Worm (Caenorhabditis elegans) whole organism, young adult: Measurements from ENCODE around the gene ZK546.2.
A peak's percentile ranks its signal among the peaks of the same experiment; 100 is the strongest.
"Not testable (repeated sequence)": the region's sequence is repeated elsewhere in the genome, so short reads cannot be mapped to it uniquely, and the experiment has no call there.

Experiments used
- B0336.3 ChIP-seq: fragments of 200-800 bp; sonication (Bioruptor generic); IDR thresholded peaks from 2 replicates; pipeline ENCODE4 v1.3.6; 2022; ENCODE audit warnings: missing genetic modification characterization, missing compliant biosample characterization
- F22D6.2 ChIP-seq: sonication (generic microtip); optimal IDR thresholded peaks from 2 replicates; lab custom pipeline; 2016; ENCODE audit warnings: mild to moderate bottlenecking, missing genetic modification characterization, missing compliant biosample characterization
- F52B5.7 ChIP-seq: sonication (generic microtip); optimal IDR thresholded peaks from 2 replicates; lab custom pipeline; 2016; ENCODE audit warnings: mild to moderate bottlenecking, missing genetic modification characterization, missing compliant biosample characterization
- K12H6.12 ChIP-seq: fragments of 200-800 bp; sonication (Bioruptor generic); optimal IDR thresholded peaks from 2 replicates; lab custom pipeline; 2018; ENCODE audit warnings: mild to moderate bottlenecking, missing genetic modification characterization, missing compliant biosample characterization
- Y53F4B.3 ChIP-seq: fragments of 200-800 bp; sonication (Bioruptor generic); IDR thresholded peaks from 2 replicates; pipeline ENCODE4 v1.3.6; 2022; ENCODE audit warnings: missing genetic modification reagents, missing genetic modification characterization, missing compliant biosample characterization
- Y53G8AR.9 ChIP-seq: fragments of 200-800 bp; sonication (Bioruptor generic); conservative IDR thresholded peaks from 2 replicates; pipeline ENCODE4 v1.3.6; 2022; ENCODE audit warnings: missing genetic modification reagents, missing genetic modification characterization, missing compliant biosample characterization
- Y95B8A.8 ChIP-seq: fragments of 200-800 bp; sonication (Bioruptor generic); IDR thresholded peaks from 2 replicates; pipeline ENCODE4 v1.3.6; 2022; ENCODE audit warnings: missing genetic modification reagents, missing genetic modification characterization, missing compliant biosample characterization
- atf-7 ChIP-seq: sonication (generic microtip); optimal IDR thresholded peaks from 2 replicates; lab custom pipeline; 2017; ENCODE audit warnings: mild to moderate bottlenecking, missing genetic modification characterization, missing compliant biosample characterization
- attf-5 ChIP-seq: fragments of 200-800 bp; sonication (Bioruptor generic); optimal IDR thresholded peaks from 2 replicates; lab custom pipeline; 2018; ENCODE audit warnings: mild to moderate bottlenecking, missing genetic modification characterization, missing compliant biosample characterization
- bed-2 ChIP-seq: fragments of 200-800 bp; sonication (Bioruptor generic); IDR thresholded peaks from 2 replicates; pipeline ENCODE4 v1.3.6; 2022; ENCODE audit warnings: missing genetic modification reagents, missing genetic modification characterization, missing compliant biosample characterization
- cebp-1 ChIP-seq, 2 experiments: fragments of 200-800 bp in 1 of 2; sonication (Bioruptor generic) in 1 of 2; sonication (generic microtip) in 1 of 2; IDR thresholded peaks in 1 of 2; optimal IDR thresholded peaks in 1 of 2; 2 replicates each; pipeline versions ENCODE4 v1.3.6 to Lab custom; 2017 to 2022; ENCODE audit warnings: missing compliant biosample characterization in 2 of 2, missing genetic modification characterization in 2 of 2, mild to moderate bottlenecking in 1 of 2, missing genetic modification reagents in 1 of 2, moderate library complexity in 1 of 2
- ceh-100 ChIP-seq: fragments of 200-800 bp; sonication (Bioruptor generic); IDR thresholded peaks from 2 replicates; pipeline ENCODE4 v1.3.6; 2022; ENCODE audit warnings: missing genetic modification reagents, missing genetic modification characterization, missing compliant biosample characterization
- ceh-40 ChIP-seq: fragments of 200-800 bp; sonication (Bioruptor generic); IDR thresholded peaks from 2 replicates; pipeline ENCODE4 v1.3.6; 2022; ENCODE audit warnings: missing genetic modification characterization, missing compliant biosample characterization
- die-1 ChIP-seq: sonication (generic microtip); optimal IDR thresholded peaks from 2 replicates; lab custom pipeline; 2016; ENCODE audit warnings: missing genotype, mild to moderate bottlenecking, missing genetic modification characterization, missing compliant biosample characterization
- dpff-1 ChIP-seq: sonication (generic microtip); optimal IDR thresholded peaks from 2 replicates; lab custom pipeline; 2017; ENCODE audit warnings: mild to moderate bottlenecking, missing genetic modification characterization, missing compliant biosample characterization
- egl-18 ChIP-seq: fragments of 200-800 bp; sonication (Bioruptor generic); IDR thresholded peaks from 2 replicates; pipeline ENCODE4 v1.3.6; 2022; ENCODE audit warnings: missing genetic modification reagents, missing genetic modification characterization, missing compliant biosample characterization
- ets-4 ChIP-seq: fragments of 200-800 bp; sonication (Bioruptor generic); optimal IDR thresholded peaks from 2 replicates; lab custom pipeline; 2018; ENCODE audit warnings: mild to moderate bottlenecking, missing genetic modification characterization, missing compliant biosample characterization
- gei-17 ChIP-seq: fragments of 200-800 bp; sonication (Bioruptor generic); optimal IDR thresholded peaks from 2 replicates; lab custom pipeline; 2018; ENCODE audit warnings: mild to moderate bottlenecking, missing genetic modification characterization, missing compliant biosample characterization
- him-1 ChIP-seq: sonication (generic microtip); optimal IDR thresholded peaks from 2 replicates; lab custom pipeline; 2016; ENCODE audit warnings: missing genotype, missing genetic modification reagents, missing genetic modification characterization, missing compliant biosample characterization
- hlh-26 ChIP-seq: fragments of 200-800 bp; sonication (Bioruptor generic); conservative IDR thresholded peaks from 2 replicates; pipeline ENCODE4 v1.3.6; 2022; ENCODE audit warnings: missing genetic modification reagents, missing genetic modification characterization, missing compliant biosample characterization
- hrde-1 ChIP-seq: sonication (generic microtip); optimal IDR thresholded peaks from 2 replicates; lab custom pipeline; 2016; ENCODE audit warnings: missing genetic modification characterization, mild to moderate bottlenecking, missing compliant biosample characterization, moderate library complexity, missing genotype, missing genetic modification reagents, borderline replicate concordance
- let-607 ChIP-seq, 2 experiments: fragments of 200-800 bp in 1 of 2; sonication (Bioruptor generic) in 1 of 2; sonication (generic microtip) in 1 of 2; optimal IDR thresholded peaks; 2 replicates each; lab custom pipeline; 2016 to 2018; ENCODE audit warnings: mild to moderate bottlenecking in 2 of 2, missing compliant biosample characterization in 2 of 2, missing genetic modification characterization in 2 of 2, moderate library complexity in 2 of 2, missing genotype in 1 of 2
- lin-40 ChIP-seq: sonication (generic microtip); optimal IDR thresholded peaks from 2 replicates; lab custom pipeline; 2016; ENCODE audit warnings: missing genetic modification characterization, mild to moderate bottlenecking, missing compliant biosample characterization, missing genotype, missing genetic modification reagents
- madf-6 ChIP-seq: fragments of 200-800 bp; sonication (Bioruptor generic); IDR thresholded peaks from 2 replicates; pipeline ENCODE4 v1.3.6; 2022; ENCODE audit warnings: missing genetic modification reagents, missing genetic modification characterization, missing compliant biosample characterization
- mel-28 ChIP-seq: sonication (generic microtip); optimal IDR thresholded peaks from 2 replicates; lab custom pipeline; 2016; ENCODE audit warnings: borderline replicate concordance, mild to moderate bottlenecking, missing genetic modification characterization, missing compliant biosample characterization
- mxl-1 ChIP-seq: sonication (generic microtip); optimal IDR thresholded peaks from 2 replicates; lab custom pipeline; 2016; ENCODE audit warnings: missing genetic modification characterization, missing compliant biosample characterization
- nfyb-1 ChIP-seq: fragments of 200-800 bp; sonication (Bioruptor generic); IDR thresholded peaks from 2 replicates; pipeline ENCODE4 v1.3.6; 2022; ENCODE audit warnings: missing genetic modification reagents, missing genetic modification characterization, missing compliant biosample characterization
- nhr-120 ChIP-seq: fragments of 200-800 bp; sonication (Bioruptor generic); IDR thresholded peaks from 2 replicates; pipeline ENCODE4 v1.3.6; 2022; ENCODE audit warnings: missing genetic modification characterization, missing compliant biosample characterization
- nhr-179 ChIP-seq: sonication (generic microtip); optimal IDR thresholded peaks from 2 replicates; lab custom pipeline; 2016; ENCODE audit warnings: mild to moderate bottlenecking, missing genetic modification characterization, missing compliant biosample characterization
- nhr-80 ChIP-seq: sonication (generic microtip); optimal IDR thresholded peaks from 2 replicates; lab custom pipeline; 2016; ENCODE audit warnings: missing genetic modification characterization, missing compliant biosample characterization
- nhr-90 ChIP-seq: sonication (generic microtip); optimal IDR thresholded peaks from 2 replicates; lab custom pipeline; 2016; ENCODE audit warnings: missing genotype, mild to moderate bottlenecking, missing genetic modification characterization, missing compliant biosample characterization
- pha-4 ChIP-seq: fragments of 150-350 bp; sonication (generic microtip); optimal IDR thresholded peaks from 2 replicates; lab custom pipeline; 2014; ENCODE audit warnings: missing biosample characterization, missing genetic modification reagents, missing genetic modification characterization
- snpc-1.1 ChIP-seq: sonication (generic microtip); optimal IDR thresholded peaks from 2 replicates; lab custom pipeline; 2017; ENCODE audit warnings: missing genetic modification characterization, mild to moderate bottlenecking, missing compliant biosample characterization, antibody characterized with exemption, moderate library complexity, missing genotype, missing genetic modification reagents; ENCODE audit not compliant: insufficient read depth
- snpc-4 ChIP-seq, 5 experiments: fragments of 150-350 bp in 1 of 5; sonication (generic microtip) in 4 of 5; optimal IDR thresholded peaks; 2 replicates each; lab custom pipeline; 2014 to 2018; ENCODE audit warnings: missing genetic modification characterization in 5 of 5, missing biosample characterization in 3 of 5, antibody characterized with exemption in 2 of 5, mild to moderate bottlenecking in 2 of 5, missing compliant biosample characterization in 2 of 5, missing genotype in 2 of 5, moderate library complexity in 2 of 5, missing genetic modification reagents in 1 of 5
- sptf-2 ChIP-seq: fragments of 200-800 bp; sonication (Bioruptor generic); optimal IDR thresholded peaks from 2 replicates; lab custom pipeline; 2018; ENCODE audit warnings: mild to moderate bottlenecking, missing genetic modification characterization, missing compliant biosample characterization
- tbp1 ChIP-seq: fragments of 200-800 bp; sonication (Bioruptor generic); optimal IDR thresholded peaks from 2 replicates; lab custom pipeline; 2018; ENCODE audit warnings: mild to moderate bottlenecking, missing genetic modification characterization, missing compliant biosample characterization
- zim-3 ChIP-seq: sonication (generic microtip); optimal IDR thresholded peaks from 2 replicates; lab custom pipeline; 2017; ENCODE audit warnings: mild to moderate bottlenecking, missing genetic modification characterization, moderate library complexity, missing compliant biosample characterization
- ztf-22 ChIP-seq: fragments of 200-800 bp; sonication (Bioruptor generic); optimal IDR thresholded peaks from 2 replicates; lab custom pipeline; 2018; ENCODE audit warnings: mild to moderate bottlenecking, missing genetic modification characterization, moderate library complexity, missing compliant biosample characterization
- ztf-3 ChIP-seq: fragments of 200-800 bp; sonication (Bioruptor generic); optimal IDR thresholded peaks from 2 replicates; lab custom pipeline; 2018; ENCODE audit warnings: mild to moderate bottlenecking, missing genetic modification characterization, missing compliant biosample characterization

ZK546.2 gene

DNA sequence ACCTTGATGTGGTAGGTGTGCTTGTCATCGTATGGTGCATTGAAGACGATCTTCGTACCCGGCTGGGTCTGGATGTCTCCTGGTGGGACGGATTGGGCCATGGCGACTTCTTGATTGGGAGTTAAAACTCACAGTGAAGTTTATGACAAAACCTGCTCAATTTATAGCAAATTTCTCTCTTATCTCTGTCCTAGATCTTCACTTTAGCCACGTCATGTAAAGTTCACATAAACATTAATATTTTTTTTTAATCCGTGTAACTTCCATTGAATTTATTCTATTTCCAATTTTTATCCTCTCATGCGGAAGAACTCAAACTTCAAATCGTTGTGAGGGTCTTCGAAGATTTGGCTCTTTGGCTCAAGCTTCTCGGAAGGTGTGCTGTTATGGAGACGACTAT is 29.4 kb upstream of the ZK546.2 start, which contains the start of gene msp-31:
Gene msp-31 (minus strand): TSS at position 101 of the 400 bp plus-strand sequence.
- not testable (repeated sequence) for TF ChIP-seq attf-5 (GFP tag; lab: Kevin White, UChicago); bed-2 (GFP tag; lab: Robert Waterston, UW); Y53F4B.3 (GFP tag; lab: Robert Waterston, UW)

DNA sequence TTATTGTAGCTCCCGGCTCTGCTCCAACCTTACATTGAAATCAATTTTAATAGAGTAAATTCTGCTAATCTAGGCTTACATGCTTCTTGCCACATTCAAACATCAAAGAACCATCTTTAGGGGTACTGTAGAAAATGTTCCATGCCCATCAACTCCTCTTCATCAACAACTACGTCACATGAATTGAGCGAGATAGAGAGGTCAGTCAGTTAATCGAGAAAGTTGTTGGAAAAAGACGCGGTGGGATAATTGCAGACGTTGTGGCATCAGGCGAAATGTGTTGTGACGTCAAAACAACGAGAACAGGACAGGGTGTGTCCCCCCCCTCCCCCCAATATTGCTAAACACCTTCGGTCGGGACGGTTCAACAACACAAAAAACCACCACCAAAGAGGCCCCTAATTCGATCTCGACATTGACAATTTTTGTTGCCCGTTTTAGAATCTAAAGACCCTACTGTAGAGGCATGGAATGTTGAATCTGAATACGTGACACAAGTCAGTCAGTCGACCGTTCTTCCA is 27.3 kb upstream of the ZK546.2 start:
- TF ChIP-seq mel-28 (tag; lab: Kevin White, UChicago) (no peak), zim-3 (no peak), him-1 (tag; lab: Kevin White, UChicago) (no peak), hrde-1 (tag; lab: Kevin White, UChicago) (no peak), snpc-1.1 (tag; lab: Kevin White, UChicago) (no peak), lin-40 (no peak), gei-17 (GFP tag; lab: Kevin White, UChicago) (no peak), nhr-179 (tag; lab: Kevin White, UChicago) (no peak), hlh-26 (GFP tag; lab: Robert Waterston, UW) (no peak), nhr-120 (GFP tag; lab: Robert Waterston, UW) (no peak), ztf-3 (no peak), sptf-2 (GFP tag; lab: Kevin White, UChicago) (no peak), F52B5.7 (tag; lab: Kevin White, UChicago) (no peak)
- TF ChIP-seq, all 124 proteins: peak for 0

DNA sequence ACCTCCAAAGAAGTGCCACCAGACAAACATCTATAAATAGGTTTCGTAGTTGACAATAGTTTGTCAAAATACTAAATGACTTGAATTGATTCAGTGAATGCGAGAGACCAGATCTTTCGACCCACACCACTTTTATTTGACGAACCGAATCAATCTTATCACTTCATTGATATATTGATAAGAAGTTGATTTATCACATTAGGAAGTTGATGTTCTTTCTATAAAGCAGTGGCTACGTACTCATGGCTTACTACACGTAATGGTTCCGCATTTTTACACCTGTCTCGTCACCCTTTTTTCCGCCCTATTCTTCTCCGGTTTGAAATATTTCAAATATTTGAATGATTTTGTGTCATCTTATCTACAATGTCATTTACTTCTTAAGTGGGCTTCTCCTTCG is 25.2 kb upstream of the ZK546.2 start:
- TF ChIP-seq ceh-40 (GFP tag; lab: Robert Waterston, UW) (no peak), egl-18 (GFP tag; lab: Robert Waterston, UW) (no peak), Y53G8AR.9 (GFP tag; lab: Robert Waterston, UW) (0 out of 2 replicates have a peak, but pooled peaks have one; percentile 12), dpff-1 (tag; lab: Kevin White, UChicago) (no peak), nhr-80 (peak; percentile 12)

DNA sequence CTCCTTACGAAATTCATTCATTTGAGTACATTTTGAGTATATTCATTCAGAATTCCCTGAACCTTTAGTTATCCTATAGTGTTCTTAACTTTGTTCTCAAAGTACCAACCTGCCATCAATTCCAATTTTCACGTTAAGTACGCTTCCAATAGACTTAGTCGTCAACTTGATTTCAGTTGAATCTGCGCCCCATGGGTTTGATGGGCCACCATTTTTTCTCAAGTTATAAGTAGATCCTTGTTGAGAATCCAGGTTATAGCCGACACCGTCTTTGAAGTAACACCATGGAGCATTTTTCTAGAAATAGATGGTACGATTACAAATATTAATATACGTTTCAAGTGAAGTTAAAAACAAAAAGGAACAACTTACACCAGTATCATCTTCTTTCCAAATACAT is 21.1 kb upstream of the ZK546.2 start:
- TF ChIP-seq mxl-1 (no peak), K12H6.12 (tag; lab: Kevin White, UChicago) (no peak)

DNA sequence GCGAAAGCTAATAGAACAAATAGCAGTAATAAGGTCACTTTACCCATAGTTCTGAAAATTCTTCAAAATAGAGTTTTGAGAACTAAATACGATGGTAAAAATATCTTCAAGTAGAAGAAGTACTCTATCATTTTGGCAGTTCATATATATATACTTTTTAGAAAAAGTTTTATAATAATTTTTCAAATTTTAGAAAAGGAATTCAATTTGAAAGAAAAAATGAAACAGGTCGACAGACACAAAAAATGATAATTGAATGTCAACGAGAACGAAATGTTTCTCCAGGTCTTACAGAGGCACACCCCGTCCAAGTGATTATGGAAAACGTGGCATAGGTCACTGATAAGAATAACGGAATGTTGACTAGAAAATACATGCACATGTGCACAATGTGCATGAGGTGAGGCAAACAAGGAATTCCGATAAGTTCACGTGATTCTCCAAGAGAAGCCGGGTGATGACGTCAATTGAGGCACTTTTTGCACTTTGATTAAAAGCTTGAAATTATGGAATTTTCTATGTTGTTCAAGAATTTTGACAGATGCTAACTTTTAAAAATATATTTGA is 20.5 kb upstream of the ZK546.2 start, which contains the start of gene aagr-2:
Gene aagr-2 (minus strand): TSS at position 51 of the 567 bp plus-strand sequence.
- TF ChIP-seq nhr-90 (tag; lab: Kevin White, UChicago) (peak; percentile 54), nhr-179 (tag; lab: Kevin White, UChicago) (no peak), atf-7 (tag; lab: Kevin White, UChicago) (peak; percentile 92), let-607 (tag; optimal IDR thresholded peaks at IDR 0.05; lab: Kevin White, UChicago) (peak; percentile 36 to 64), ceh-100 (no peak), snpc-4 (GFP tag; optimal IDR thresholded peaks at IDR 0.05; lab: Kevin White, UChicago) (no peak), snpc-4 (tag; optimal IDR thresholded peaks at IDR 0.05; lab: Kevin White, UChicago) (peak in 1 of 4 experiments; percentile 10), nfyb-1 (peak; percentile 22; the same call in 1 of the 2 replicates), cebp-1 (GFP tag; IDR thresholded peaks at IDR 0.05; lab: Robert Waterston, UW) (no peak), cebp-1 (tag; optimal IDR thresholded peaks at IDR 0.05; lab: Kevin White, UChicago) (peak; percentile 60), tbp1 (GFP tag; lab: Kevin White, UChicago) (peak; percentile 25), madf-6 (GFP tag; lab: Robert Waterston, UW) (no peak), ets-4 (GFP tag; lab: Kevin White, UChicago) (peak; percentile 44), Y95B8A.8 (GFP tag; lab: Robert Waterston, UW) (0 out of 2 replicates have a peak, but pooled peaks have one; percentile 8), pha-4 (tag; lab: Kevin White, UChicago) (peak; percentile 86), ztf-22 (GFP tag; lab: Kevin White, UChicago) (peak; percentile 18), F22D6.2 (tag; lab: Kevin White, UChicago) (peak; percentile 11), B0336.3 (GFP tag; lab: Robert Waterston, UW) (peak; percentile 25; the same call in 1 of the 2 replicates), nhr-80 (peak; percentile 94), die-1 (no peak)
